Fruit fly (Drosophila melanogaster) whole organism, embryonic: ENCODE measurements around the gene CG11912.
A peak's percentile ranks its signal among the peaks of the same experiment; 100 is the strongest.

ENCODE experiments used
- Ada2b ChIP-seq: fragments of 200-800 bp; sonication (Bioruptor generic); IDR thresholded peaks from 2 replicates; pipeline ENCODE4 v1.3.6; 2022; ENCODE audit warnings: missing biosample characterization, missing genetic modification characterization
- Atf-2 ChIP-seq: fragments of 200-800 bp; sonication (Bioruptor generic); optimal IDR thresholded peaks from 2 replicates; lab custom pipeline; 2016; ENCODE audit warnings: missing biosample characterization, missing genetic modification characterization
- Awh ChIP-seq: fragments of 200-800 bp; sonication (Bioruptor generic); IDR thresholded peaks from 2 replicates; pipeline ENCODE4, ENCODE4 v1.3.6; 2022; ENCODE audit warnings: missing biosample characterization, missing genetic modification characterization
- BtbVII ChIP-seq: fragments of 200-800 bp; sonication (Bioruptor generic); optimal IDR thresholded peaks from 3 replicates; lab custom pipeline; 2017; ENCODE audit warnings: missing biosample characterization, mild to moderate bottlenecking, missing genetic modification characterization
- CG10267 ChIP-seq: fragments of 200-800 bp; sonication (Bioruptor generic); optimal IDR thresholded peaks from 2 replicates; lab custom pipeline; 2018; ENCODE audit warnings: missing biosample characterization, mild to moderate bottlenecking, missing genetic modification characterization, moderate library complexity
- CG10366 ChIP-seq: fragments of 200-800 bp; sonication (Bioruptor generic); IDR thresholded peaks from 2 replicates; pipeline ENCODE4 v1.3.6; 2022; ENCODE audit warnings: missing biosample characterization, missing genetic modification characterization
- CG12236 ChIP-seq: fragments of 200-800 bp; sonication (Bioruptor generic); optimal IDR thresholded peaks from 2 replicates; lab custom pipeline; 2016; ENCODE audit warnings: missing biosample characterization, missing genetic modification characterization
- CG1233 ChIP-seq: fragments of 200-800 bp; sonication (Bioruptor generic); optimal IDR thresholded peaks from 4 replicates; lab custom pipeline; 2018; ENCODE audit warnings: missing biosample characterization, mild to moderate bottlenecking, missing genetic modification characterization
- CG1647 ChIP-seq: fragments of 200-800 bp; sonication (Bioruptor generic); optimal IDR thresholded peaks from 3 replicates; lab custom pipeline; 2016; ENCODE audit warnings: missing biosample characterization, missing genetic modification characterization
- CG16779 ChIP-seq: fragments of 200-800 bp; sonication (Bioruptor generic); IDR thresholded peaks from 2 replicates; pipeline ENCODE4 v1.3.6; 2022; ENCODE audit warnings: missing biosample characterization, missing genetic modification characterization
- CG17186 ChIP-seq: fragments of 200-800 bp; sonication (Bioruptor generic); optimal IDR thresholded peaks from 3 replicates; lab custom pipeline; 2017; ENCODE audit warnings: missing biosample characterization, missing genetic modification reagents, missing genetic modification characterization
- CG2712 ChIP-seq: fragments of 200-800 bp; optimal IDR thresholded peaks from 3 replicates; lab custom pipeline; 2019; ENCODE audit warnings: missing biosample characterization, mild to moderate bottlenecking, missing genetic modification characterization, moderate library complexity
- CG32767 ChIP-seq: fragments of 200-800 bp; sonication (Bioruptor generic); IDR thresholded peaks from 2 replicates; pipeline ENCODE4 v1.3.6; 2022; ENCODE audit warnings: missing biosample characterization, missing genetic modification characterization
- CG34376 ChIP-seq: fragments of 200-800 bp; sonication (Bioruptor generic); optimal IDR thresholded peaks from 2 replicates; lab custom pipeline; 2018; ENCODE audit warnings: missing biosample characterization, mild to moderate bottlenecking, missing genetic modification characterization
- CG3838 ChIP-seq: fragments of 200-800 bp; sonication (Bioruptor generic); optimal IDR thresholded peaks from 3 replicates; lab custom pipeline; 2016; ENCODE audit warnings: missing biosample characterization, missing genetic modification characterization
- CG6813 ChIP-seq: fragments of 200-800 bp; sonication (Bioruptor generic); optimal IDR thresholded peaks from 2 replicates; lab custom pipeline; 2017; ENCODE audit warnings: missing biosample characterization, missing genetic modification characterization, mild to moderate bottlenecking, moderate library complexity, missing genetic modification reagents
- CG7839 ChIP-seq: fragments of 200-800 bp; sonication (Bioruptor generic); optimal IDR thresholded peaks from 3 replicates; lab custom pipeline; 2018; ENCODE audit warnings: missing biosample characterization, mild to moderate bottlenecking, missing genetic modification characterization, moderate library complexity
- CG7928 ChIP-seq: fragments of 200-800 bp; sonication (Bioruptor generic); optimal IDR thresholded peaks from 2 replicates; lab custom pipeline; 2017; ENCODE audit warnings: missing biosample characterization, mild to moderate bottlenecking, missing genetic modification characterization
- CG9932 ChIP-seq: fragments of 200-800 bp; sonication (Bioruptor generic); IDR thresholded peaks from 2 replicates; pipeline ENCODE4 v1.3.6; 2022; ENCODE audit warnings: missing biosample characterization, missing genetic modification characterization
- CHES-1-like ChIP-seq: fragments of 200-800 bp; sonication (Bioruptor generic); optimal IDR thresholded peaks from 2 replicates; lab custom pipeline; 2016; ENCODE audit warnings: missing biosample characterization, missing genetic modification characterization
- E2f2 ChIP-seq: fragments of 200-800 bp; sonication (Bioruptor generic); IDR thresholded peaks from 2 replicates; pipeline ENCODE4 v1.3.6; 2022; ENCODE audit warnings: missing biosample characterization, missing genetic modification characterization
- Ets97D ChIP-seq: fragments of 200-800 bp; sonication (Bioruptor generic); optimal IDR thresholded peaks from 3 replicates; lab custom pipeline; 2016; ENCODE audit warnings: missing biosample characterization, missing genetic modification characterization
- Lpt ChIP-seq: fragments of >200 bp; optimal IDR thresholded peaks from 2 replicates; lab custom pipeline; 2018; ENCODE audit warnings: missing biosample characterization, missing genetic modification characterization
- Med ChIP-seq: fragments of 200-800 bp; sonication (Bioruptor generic); peaks from one replicate; lab custom pipeline; 2016; ENCODE audit warnings: missing biosample characterization, missing genetic modification characterization, mild to moderate bottlenecking, inconsistent platforms, moderate library complexity
- Myb ChIP-seq: fragments of 200-800 bp; sonication (Bioruptor generic); optimal IDR thresholded peaks from 2 replicates; lab custom pipeline; 2016; ENCODE audit warnings: missing biosample characterization, missing genetic modification characterization
- NFAT ChIP-seq: fragments of 200-800 bp; sonication (Bioruptor generic); IDR thresholded peaks from 2 replicates; pipeline ENCODE4 v1.3.6; 2022; ENCODE audit warnings: missing biosample characterization, missing genetic modification characterization
- Neu2 ChIP-seq: fragments of 200-800 bp; sonication (Bioruptor generic); optimal IDR thresholded peaks from 3 replicates; lab custom pipeline; 2016; ENCODE audit warnings: missing biosample characterization, missing genetic modification characterization, borderline replicate concordance
- PHDP ChIP-seq: fragments of 200-800 bp; sonication (Bioruptor generic); optimal IDR thresholded peaks from 3 replicates; lab custom pipeline; 2018; ENCODE audit warnings: missing biosample characterization, mild to moderate bottlenecking, missing genetic modification characterization, moderate library complexity
- Ravus ChIP-seq: fragments of 200-800 bp; sonication (Bioruptor generic); IDR thresholded peaks from 2 replicates; pipeline ENCODE4 v1.3.6; 2022; ENCODE audit warnings: missing biosample characterization, missing genetic modification characterization
- Rx ChIP-seq: fragments of 200-800 bp; sonication (Bioruptor generic); IDR thresholded peaks from 2 replicates; pipeline ENCODE4 v1.3.6; 2022; ENCODE audit warnings: missing biosample characterization, missing genetic modification characterization
- Sry-β ChIP-seq: fragments of 200-800 bp; sonication (Bioruptor generic); optimal IDR thresholded peaks from 2 replicates; lab custom pipeline; 2018; ENCODE audit warnings: missing biosample characterization, mild to moderate bottlenecking, missing genetic modification characterization, moderate library complexity
- Trl ChIP-seq, 3 experiments: fragments of >200 bp in 2 of 3; fragments of 200-800 bp in 1 of 3; sonication (Bioruptor generic) in 1 of 3; optimal IDR thresholded peaks; 2 replicates in 1 of 3; 3 replicates in 2 of 3; lab custom pipeline; 2016 to 2017; ENCODE audit warnings: missing biosample characterization in 1 of 3, missing genetic modification characterization in 1 of 3
- abd-A ChIP-seq: fragments of 200-800 bp; sonication (Bioruptor generic); optimal IDR thresholded peaks from 3 replicates; lab custom pipeline; 2019; ENCODE audit warnings: missing biosample characterization, mild to moderate bottlenecking, missing genetic modification characterization, moderate library complexity
- al ChIP-seq: fragments of 200-800 bp; sonication (Bioruptor generic); IDR thresholded peaks from 2 replicates; pipeline ENCODE4 v1.3.6; 2022; ENCODE audit warnings: missing biosample characterization, missing genetic modification characterization
- ap ChIP-seq: fragments of 200-800 bp; sonication (Bioruptor generic); IDR thresholded peaks from 2 replicates; pipeline ENCODE4 v1.3.6; 2022; ENCODE audit warnings: missing biosample characterization, missing genetic modification characterization
- ase ChIP-seq: fragments of 200-800 bp; sonication (Bioruptor generic); IDR thresholded peaks from 3 replicates; pipeline ENCODE4 v1.3.6; 2022; ENCODE audit warnings: missing biosample characterization, missing genetic modification characterization
- bab2 ChIP-seq: fragments of 200-800 bp; sonication (Bioruptor generic); optimal IDR thresholded peaks from 2 replicates; lab custom pipeline; 2016; ENCODE audit warnings: missing biosample characterization, missing genetic modification characterization
- chinmo ChIP-seq: fragments of 200-800 bp; sonication (Bioruptor generic); IDR thresholded peaks from 4 replicates; pipeline ENCODE4 v1.3.6; 2022; ENCODE audit warnings: missing biosample characterization, missing genetic modification characterization; ENCODE audit not compliant: partially characterized antibody
- disco-r ChIP-seq: fragments of 200-800 bp; sonication (Bioruptor generic); optimal IDR thresholded peaks from 2 replicates; lab custom pipeline; 2016; ENCODE audit warnings: missing biosample characterization, missing genetic modification characterization
- ems ChIP-seq: fragments of 200-800 bp; sonication (Bioruptor generic); optimal IDR thresholded peaks from 3 replicates; lab custom pipeline; 2016; ENCODE audit warnings: missing biosample characterization, missing genetic modification characterization
- h ChIP-seq: fragments of >200 bp; optimal IDR thresholded peaks from 2 replicates; lab custom pipeline; 2017
- lab ChIP-seq: fragments of 200-800 bp; sonication (Bioruptor generic); optimal IDR thresholded peaks from 3 replicates; lab custom pipeline; 2017; ENCODE audit warnings: missing biosample characterization, missing genetic modification characterization, mild to moderate bottlenecking, moderate library complexity, missing genetic modification reagents
- nerfin-2 ChIP-seq: fragments of 200-800 bp; sonication (Bioruptor generic); IDR thresholded peaks from 2 replicates; pipeline ENCODE4 v1.3.6; 2022; ENCODE audit warnings: missing biosample characterization, missing genetic modification characterization; ENCODE audit not compliant: partially characterized antibody
- peb ChIP-seq: fragments of 200-800 bp; sonication (Bioruptor generic); IDR thresholded peaks from 2 replicates; pipeline ENCODE4 v1.3.6; 2022; ENCODE audit warnings: missing biosample characterization, missing genetic modification characterization
- pho ChIP-seq: fragments of 200-800 bp; sonication (Bioruptor generic); optimal IDR thresholded peaks from 2 replicates; lab custom pipeline; 2016; ENCODE audit warnings: missing biosample characterization, missing genetic modification characterization
- pum ChIP-seq: fragments of 200-800 bp; sonication (Bioruptor generic); optimal IDR thresholded peaks from 2 replicates; lab custom pipeline; 2016; ENCODE audit warnings: missing biosample characterization, missing genetic modification characterization
- sim ChIP-seq: fragments of 200-800 bp; sonication (Bioruptor generic); IDR thresholded peaks from 2 replicates; pipeline ENCODE4 v1.3.6; 2022; ENCODE audit warnings: missing biosample characterization, missing genetic modification characterization
- ttk ChIP-seq: fragments of 200-800 bp; sonication (Bioruptor generic); IDR thresholded peaks from 2 replicates; pipeline ENCODE4 v2.1.2; 2022; ENCODE audit warnings: missing biosample characterization, missing genetic modification characterization
- vnd ChIP-seq: fragments of 200-800 bp; sonication (Bioruptor generic); IDR thresholded peaks from 3 replicates; pipeline ENCODE4 v1.3.6; 2022; ENCODE audit warnings: missing biosample characterization, missing genetic modification characterization; ENCODE audit not compliant: partially characterized antibody
- vvl ChIP-seq: fragments of 200-800 bp; sonication (Bioruptor generic); IDR thresholded peaks from 2 replicates; pipeline ENCODE4 v1.3.6; 2022; ENCODE audit warnings: missing biosample characterization, missing genetic modification characterization

Gene CG11912

dm6 chr2L:366876-367275 is 47.8 kb upstream of the CG11912 start:
- TF ChIP-seq Awh (GFP tag; lab: Robert Waterston, UW) = peak; percentile 62
- peak; percentile 72 for TF ChIP-seq vvl
- no peak for TF ChIP-seq ase

- TF ChIP-seq CG1233 (GFP tag; lab: Kevin White, UChicago) = no peak
- no peak for TF ChIP-seq bab2 (GFP tag; lab: Kevin White, UChicago)
- no peak for TF ChIP-seq sim (GFP tag; lab: Robert Waterston, UW)
- no peak for TF ChIP-seq PHDP (tag; lab: Kevin White, UChicago)
- no peak for TF ChIP-seq lab
- TF ChIP-seq disco-r (GFP tag; lab: Kevin White, UChicago) = no peak
- no peak for TF ChIP-seq CG1647 (GFP tag; lab: Kevin White, UChicago)
- peak; percentile 26 for TF ChIP-seq pho (GFP tag; lab: Kevin White, UChicago)
- no peak for TF ChIP-seq ap (GFP tag; lab: Robert Waterston, UW)
- no peak for TF ChIP-seq Ravus
- TF ChIP-seq Atf-2 (GFP tag; lab: Kevin White, UChicago) = no peak
- no peak for TF ChIP-seq nerfin-2 (GFP tag; lab: Robert Waterston, UW)
- no peak for TF ChIP-seq CG16779 (GFP tag; lab: Robert Waterston, UW)
- no peak for TF ChIP-seq CG32767 (GFP tag; lab: Robert Waterston, UW)
- TF ChIP-seq CG17186 (GFP tag; lab: Kevin White, UChicago) = peak; percentile 8
- TF ChIP-seq BtbVII = no peak
- no peak for TF ChIP-seq CG3838 (GFP tag; lab: Kevin White, UChicago)
- no peak for TF ChIP-seq CG9932 (GFP tag; lab: Robert Waterston, UW)
- TF ChIP-seq CG7839 (tag; lab: Kevin White, UChicago) = no peak
- no peak for TF ChIP-seq E2f2 (GFP tag; lab: Robert Waterston, UW)
- TF ChIP-seq peb (GFP tag; lab: Robert Waterston, UW) = no peak
- TF ChIP-seq ttk = no peak
- no peak for TF ChIP-seq CG12236 (GFP tag; lab: Kevin White, UChicago)
- no peak for TF ChIP-seq CG34376
- peak; percentile 82 for TF ChIP-seq Med
- TF ChIP-seq chinmo (GFP tag; lab: Robert Waterston, UW) = no peak
- TF ChIP-seq Ada2b (GFP tag; lab: Robert Waterston, UW) = no peak
- TF ChIP-seq ems (GFP tag; lab: Kevin White, UChicago) = no peak
- no peak for TF ChIP-seq Awh (GFP tag; lab: Robert Waterston, UW)
- TF ChIP-seq CG2712 (tag; lab: Kevin White, UChicago) = peak; percentile 1
- no peak for TF ChIP-seq pum (GFP tag; lab: Kevin White, UChicago)
- TF ChIP-seq CHES-1-like = no peak
- no peak for TF ChIP-seq Trl (optimal IDR thresholded peaks at IDR 0.05; lab: Kevin White, UChicago)
- TF ChIP-seq Trl (GFP tag; optimal IDR thresholded peaks at IDR 0.05; lab: Kevin White, UChicago) = no peak
- peak; percentile 31 for TF ChIP-seq Ets97D
- TF ChIP-seq CG7928 (GFP tag; lab: Kevin White, UChicago) = no peak
- TF ChIP-seq CG10366 (GFP tag; lab: Robert Waterston, UW) = no peak
- TF ChIP-seq NFAT = no peak
- TF ChIP-seq vnd (GFP tag; lab: Robert Waterston, UW) = no peak
- no peak for TF ChIP-seq Sry-β (GFP tag; lab: Kevin White, UChicago)
- TF ChIP-seq Neu2 (GFP tag; lab: Kevin White, UChicago) = no peak
- TF ChIP-seq abd-A = peak; percentile 56
- TF ChIP-seq Rx = no peak
- no peak for TF ChIP-seq h
- no peak for TF ChIP-seq al (GFP tag; lab: Robert Waterston, UW)
- no peak for TF ChIP-seq Lpt (GFP tag; lab: Kevin White, UChicago)
- no peak for TF ChIP-seq CG6813
- TF ChIP-seq CG10267 = peak; percentile 32
- no peak for TF ChIP-seq Myb (GFP tag; lab: Kevin White, UChicago)
Observed at dm6 chr2L:357556-358130, 38.6 kb upstream of the CG11912 start, which contains the start of gene Ent1. TSS of gene Ent1 (minus strand) at chr2L:357874.
